Worm (Caenorhabditis elegans) whole organism, L2 larva: ENCODE measurements around the gene B0280.9.

Experiments
- C34F6.9 ChIP-seq: fragments of 150-350 bp; optimal IDR thresholded peaks from 2 replicates; lab custom pipeline; 2014; ENCODE audit warnings: missing biosample characterization, missing genetic modification characterization
- R02D3.7 ChIP-seq: fragments of 150-350 bp; optimal IDR thresholded peaks from 2 replicates; lab custom pipeline; 2014; ENCODE audit warnings: missing biosample characterization, missing genetic modification characterization
- alr-1 ChIP-seq: fragments of 150-350 bp; optimal IDR thresholded peaks from 2 replicates; lab custom pipeline; 2014; ENCODE audit warnings: missing biosample characterization, missing genetic modification characterization
- ama-1 ChIP-seq: fragments of 150-350 bp; optimal IDR thresholded peaks from 2 replicates; lab custom pipeline; 2018; ENCODE audit warnings: inconsistent platforms
- ceh-16 ChIP-seq: fragments of 150-350 bp; optimal IDR thresholded peaks from 2 replicates; lab custom pipeline; 2014; ENCODE audit warnings: missing biosample characterization, missing genetic modification characterization
- ceh-82 ChIP-seq: fragments of 150-350 bp; optimal IDR thresholded peaks from 2 replicates; lab custom pipeline; 2014; ENCODE audit warnings: missing biosample characterization, missing genetic modification characterization
- egl-27 ChIP-seq: sonication (generic microtip); optimal IDR thresholded peaks from 3 replicates; lab custom pipeline; 2017; ENCODE audit warnings: missing biosample characterization, missing genetic modification reagents, missing genetic modification characterization
- elt-1 ChIP-seq: fragments of 150-350 bp; optimal IDR thresholded peaks from 2 replicates; lab custom pipeline; 2014; ENCODE audit warnings: missing biosample characterization, missing genetic modification characterization
- fos-1 ChIP-seq: fragments of 150-350 bp; optimal IDR thresholded peaks from 2 replicates; lab custom pipeline; 2014; ENCODE audit warnings: missing biosample characterization, missing genetic modification characterization
- gmeb-1 ChIP-seq: fragments of 150-350 bp; optimal IDR thresholded peaks from 2 replicates; lab custom pipeline; 2014; ENCODE audit warnings: missing biosample characterization, missing genetic modification characterization
- lin-11 ChIP-seq: fragments of 150-350 bp; sonication (generic microtip); optimal IDR thresholded peaks from 2 replicates; lab custom pipeline; 2014; ENCODE audit warnings: missing biosample characterization, missing genetic modification characterization, inconsistent platforms, mixed read lengths
- lin-13 ChIP-seq: fragments of 150-350 bp; optimal IDR thresholded peaks from 2 replicates; lab custom pipeline; 2014; ENCODE audit warnings: missing biosample characterization, missing genetic modification reagents, missing genetic modification characterization
- lin-39 ChIP-seq: fragments of 150-350 bp; optimal IDR thresholded peaks from 2 replicates; lab custom pipeline; 2014; ENCODE audit warnings: missing biosample characterization, missing genetic modification reagents, missing genetic modification characterization
- lsy-2 ChIP-seq, 2 experiments: fragments of 150-350 bp in 1 of 2; sonication (generic microtip) in 1 of 2; optimal IDR thresholded peaks; 2 replicates each; lab custom pipeline; 2014 to 2017; ENCODE audit warnings: missing biosample characterization in 2 of 2, missing genetic modification characterization in 2 of 2
- mab-5 ChIP-seq: fragments of 150-350 bp; optimal IDR thresholded peaks from 2 replicates; lab custom pipeline; 2014; ENCODE audit warnings: missing biosample characterization, missing genetic modification characterization
- mdl-1 ChIP-seq, 2 experiments: fragments of 150-350 bp in 1 of 2; sonication (generic microtip) in 1 of 2; optimal IDR thresholded peaks; 2 replicates each; lab custom pipeline; 2017; ENCODE audit warnings: missing biosample characterization in 2 of 2, missing genetic modification characterization in 2 of 2
- nhr-10 ChIP-seq: sonication (generic microtip); optimal IDR thresholded peaks from 2 replicates; lab custom pipeline; 2017; ENCODE audit warnings: missing biosample characterization, missing genetic modification characterization
- nhr-12 ChIP-seq: fragments of 150-350 bp; optimal IDR thresholded peaks from 2 replicates; lab custom pipeline; 2014; ENCODE audit warnings: missing biosample characterization, missing genetic modification characterization
- nhr-129 ChIP-seq: fragments of 150-350 bp; optimal IDR thresholded peaks from 2 replicates; lab custom pipeline; 2014; ENCODE audit warnings: missing biosample characterization, missing genetic modification characterization
- nhr-21 ChIP-seq: fragments of 150-350 bp; optimal IDR thresholded peaks from 2 replicates; lab custom pipeline; 2014; ENCODE audit warnings: missing biosample characterization, missing genetic modification characterization
- nhr-23 ChIP-seq: fragments of 150-350 bp; optimal IDR thresholded peaks from 2 replicates; lab custom pipeline; 2014; ENCODE audit warnings: missing biosample characterization, missing genetic modification reagents, missing genetic modification characterization
- nhr-25 ChIP-seq: fragments of 150-350 bp; sonication (generic microtip); optimal IDR thresholded peaks from 3 replicates; lab custom pipeline; 2014; ENCODE audit warnings: missing biosample characterization, missing genetic modification characterization
- nhr-6 ChIP-seq: fragments of 150-350 bp; optimal IDR thresholded peaks from 2 replicates; lab custom pipeline; 2014; ENCODE audit warnings: missing biosample characterization, missing genetic modification characterization
- nhr-77 ChIP-seq: fragments of 150-350 bp; optimal IDR thresholded peaks from 2 replicates; lab custom pipeline; 2014; ENCODE audit warnings: missing biosample characterization, missing genetic modification characterization
- peb-1 ChIP-seq: fragments of 150-350 bp; optimal IDR thresholded peaks from 2 replicates; lab custom pipeline; 2014; ENCODE audit warnings: missing biosample characterization, missing genetic modification characterization
- sem-4 ChIP-seq: fragments of 150-350 bp; optimal IDR thresholded peaks from 2 replicates; lab custom pipeline; 2014; ENCODE audit warnings: missing biosample characterization, missing genetic modification reagents, missing genetic modification characterization
- skn-1 ChIP-seq: sonication (generic microtip); optimal IDR thresholded peaks from 2 replicates; lab custom pipeline; 2017; ENCODE audit warnings: missing biosample characterization, missing genetic modification characterization
- sma-3 ChIP-seq: sonication (generic microtip); optimal IDR thresholded peaks from 2 replicates; lab custom pipeline; 2016; ENCODE audit warnings: missing genetic modification reagents, missing genetic modification characterization, missing compliant biosample characterization
- snpc-4 ChIP-seq: fragments of 150-350 bp; optimal IDR thresholded peaks from 2 replicates; lab custom pipeline; 2014; ENCODE audit warnings: missing biosample characterization, missing genetic modification characterization
- unc-55 ChIP-seq: fragments of 150-350 bp; sonication (generic microtip); optimal IDR thresholded peaks from 3 replicates; lab custom pipeline; 2014; ENCODE audit warnings: missing biosample characterization, missing genetic modification reagents, missing genetic modification characterization
- unc-62 ChIP-seq: fragments of 150-350 bp; optimal IDR thresholded peaks from 2 replicates; lab custom pipeline; 2014; ENCODE audit warnings: missing biosample characterization, missing genetic modification reagents, missing genetic modification characterization
- ztf-1 ChIP-seq: fragments of 200-800 bp; sonication (Bioruptor generic); conservative IDR thresholded peaks from 2 replicates; pipeline ENCODE4 v1.3.6; 2022; ENCODE audit warnings: missing genetic modification characterization, missing compliant biosample characterization
- ztf-11 ChIP-seq: sonication (generic microtip); optimal IDR thresholded peaks from 2 replicates; lab custom pipeline; 2017; ENCODE audit warnings: missing biosample characterization, missing genetic modification characterization
- ztf-4 ChIP-seq: fragments of 150-350 bp; optimal IDR thresholded peaks from 2 replicates; lab custom pipeline; 2014; ENCODE audit warnings: missing biosample characterization, missing genetic modification characterization

B0280.9 gene

DNA sequence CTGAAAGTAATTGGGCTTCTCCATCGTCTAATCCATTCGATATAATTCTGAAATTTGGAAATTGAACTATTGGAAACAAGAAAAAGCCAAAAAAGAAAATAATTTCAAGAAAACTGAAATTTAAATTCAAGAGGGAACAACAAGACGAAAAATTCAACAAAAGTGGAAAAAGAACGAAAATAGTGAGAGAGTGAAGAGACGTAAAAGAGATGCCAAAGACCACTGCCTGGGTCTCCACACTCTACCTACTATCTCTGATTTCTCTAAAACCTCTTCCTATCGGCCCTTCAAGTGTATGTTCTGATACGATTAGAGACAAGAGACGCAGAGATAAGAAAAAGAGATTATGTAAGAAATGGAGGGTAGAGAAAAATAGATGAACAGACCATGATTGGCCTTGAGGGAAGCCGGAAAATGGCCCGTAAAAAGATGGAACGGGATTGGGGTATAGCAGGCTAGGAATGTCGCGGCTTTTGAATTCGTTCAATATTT lies 31.1 kb upstream of the B0280.9 start, which contains the start of gene ogt-1 (continued):
- no peak for TF ChIP-seq nhr-12 (tag; lab: Kevin White, UChicago)
- TF ChIP-seq ceh-16 (tag; lab: Kevin White, UChicago), result peak; percentile 67
- peak; percentile 56 to 93 for TF ChIP-seq lsy-2 (tag; optimal IDR thresholded peaks at IDR 0.05; lab: Kevin White, UChicago)
- TF ChIP-seq fos-1, result peak; percentile 79
- no peak for TF ChIP-seq lin-39 (tag; lab: Kevin White, UChicago)
- TF ChIP-seq unc-55 (GFP tag; lab: Kevin White, UChicago), result peak; percentile 96
- TF ChIP-seq peb-1 (tag; lab: Kevin White, UChicago), result no peak
- TF ChIP-seq mab-5, result peak; percentile 64
- TF ChIP-seq nhr-77 (tag; lab: Kevin White, UChicago), result no peak
- TF ChIP-seq nhr-6 (tag; lab: Kevin White, UChicago), result peak; percentile 91
- peak; percentile 80 for TF ChIP-seq snpc-4 (tag; lab: Kevin White, UChicago)
- TF ChIP-seq nhr-10, result no peak
- TF ChIP-seq nhr-23 (tag; lab: Kevin White, UChicago), result no peak
- no peak for TF ChIP-seq lin-11 (tag; lab: Kevin White, UChicago)
- TF ChIP-seq nhr-129 (tag; lab: Kevin White, UChicago), result peak; percentile 90
- peak; percentile 94 for TF ChIP-seq nhr-25
- TF ChIP-seq sem-4 (tag; lab: Kevin White, UChicago), result peak; percentile 88
- no peak for TF ChIP-seq alr-1 (tag; lab: Kevin White, UChicago)

DNA sequence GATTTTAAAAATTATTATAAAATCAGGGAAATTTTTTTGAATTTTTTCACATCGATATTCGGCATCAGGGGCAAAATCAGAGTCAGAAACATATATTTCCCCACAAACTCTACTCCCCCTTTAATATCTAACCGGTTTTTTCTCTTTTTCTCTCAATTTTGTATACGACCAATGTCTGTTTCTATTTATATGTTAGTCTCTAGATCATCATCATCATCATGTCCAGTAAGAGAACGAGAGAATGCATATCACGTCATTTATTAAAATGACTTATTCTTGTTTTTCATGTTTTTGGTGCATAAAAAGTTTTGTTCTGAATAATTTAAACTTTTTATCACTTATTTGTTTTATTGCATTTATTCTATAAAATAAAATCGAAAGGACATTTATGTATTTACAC lies 29.9 kb upstream of the B0280.9 start:
- TF ChIP-seq ztf-11 (tag; lab: Kevin White, UChicago), result no peak
- TF ChIP-seq nhr-10, result no peak
- no peak for TF ChIP-seq nhr-21 (tag; lab: Kevin White, UChicago)
- TF ChIP-seq R02D3.7 (tag; lab: Kevin White, UChicago), result no peak
- peak; percentile 26 for TF ChIP-seq egl-27 (tag; lab: Kevin White, UChicago)
- no peak for TF ChIP-seq unc-55 (GFP tag; lab: Kevin White, UChicago)
- no peak for TF ChIP-seq C34F6.9 (tag; lab: Kevin White, UChicago)
- TF ChIP-seq mab-5, result no peak
- TF ChIP-seq skn-1 (tag; lab: Kevin White, UChicago), result no peak
- peak; percentile 0 for TF ChIP-seq fos-1
- TF ChIP-seq ztf-4 (tag; lab: Kevin White, UChicago), result peak; percentile 45
- peak; percentile 56 for TF ChIP-seq nhr-25
- no peak for TF ChIP-seq sma-3 (GFP tag; lab: Kevin White, UChicago)
- TF ChIP-seq ceh-82 (tag; lab: Kevin White, UChicago), result no peak

DNA sequence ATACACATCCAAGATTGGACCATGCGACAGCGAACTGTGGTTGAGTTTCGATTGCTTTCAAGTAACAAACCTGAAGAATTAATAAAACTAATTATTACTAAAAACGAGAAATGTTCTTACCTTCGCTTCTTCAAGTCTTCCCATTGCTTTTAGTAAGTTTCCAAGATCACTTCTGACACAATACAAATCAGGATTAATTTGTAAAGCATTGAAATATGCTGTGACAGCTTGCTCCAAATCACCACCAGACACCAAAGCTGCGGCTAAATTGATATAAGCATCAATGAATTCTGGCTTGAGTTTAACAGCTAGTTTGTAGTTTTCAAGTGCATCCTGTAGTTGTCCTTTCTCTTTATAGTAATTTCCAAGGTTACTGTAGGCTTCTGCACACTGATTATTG lies 27.5 kb upstream of the B0280.9 start:
- TF ChIP-seq nhr-10 (no peak), ama-1 (no peak), ztf-1 (GFP tag; lab: Robert Waterston, UW) (no peak), lin-11 (tag; lab: Kevin White, UChicago) (no peak), nhr-77 (tag; lab: Kevin White, UChicago) (no peak), fos-1 (no peak), unc-62 (GFP tag; lab: Kevin White, UChicago) (no peak), snpc-4 (tag; lab: Kevin White, UChicago) (no peak), mdl-1 (tag; optimal IDR thresholded peaks at IDR 0.05; lab: Kevin White, UChicago) (no peak), mab-5 (no peak), nhr-12 (tag; lab: Kevin White, UChicago) (no peak), ceh-82 (tag; lab: Kevin White, UChicago) (no peak), peb-1 (tag; lab: Kevin White, UChicago) (no peak), elt-1 (no peak), sem-4 (tag; lab: Kevin White, UChicago) (no peak), lin-39 (tag; lab: Kevin White, UChicago) (no peak), ztf-4 (tag; lab: Kevin White, UChicago) (no peak)

DNA sequence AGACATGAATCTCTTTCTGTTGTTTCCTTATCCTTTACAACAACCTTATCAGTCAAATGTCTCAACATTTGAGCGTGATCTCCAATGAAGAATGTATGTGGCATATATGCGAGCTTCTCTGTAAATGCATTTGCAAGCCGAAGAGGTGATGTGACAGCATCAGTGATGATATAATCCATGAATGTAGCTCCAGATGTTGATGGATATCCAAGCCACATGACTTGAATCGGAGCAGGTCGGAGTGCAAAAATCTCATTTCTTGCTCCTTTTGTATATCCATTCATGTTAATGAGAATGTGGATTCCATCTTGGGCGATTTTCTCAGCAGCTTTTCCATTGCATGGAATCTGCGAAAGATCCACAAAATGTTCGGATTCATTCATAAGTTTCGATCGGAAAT lies 25.5 kb upstream of the B0280.9 start:
- no peak for TF ChIP-seq elt-1
- TF ChIP-seq R02D3.7 (tag; lab: Kevin White, UChicago), result no peak
- no peak for TF ChIP-seq sem-4 (tag; lab: Kevin White, UChicago)
- TF ChIP-seq nhr-6 (tag; lab: Kevin White, UChicago), result no peak
- TF ChIP-seq snpc-4 (tag; lab: Kevin White, UChicago), result no peak
- no peak for TF ChIP-seq gmeb-1 (tag; lab: Kevin White, UChicago)
- TF ChIP-seq nhr-12 (tag; lab: Kevin White, UChicago), result no peak
- TF ChIP-seq nhr-25, result no peak
- TF ChIP-seq lin-13 (GFP tag; lab: Kevin White, UChicago), result no peak
